Fruit fly (Drosophila melanogaster) Kc167 (cell line): ENCODE data around the gene plh.

ENCODE experiments used
- Myc ChIP-seq: fragments of >200 bp; optimal IDR thresholded peaks from 2 replicates; lab custom pipeline; 2017; ENCODE audit warnings: missing external identifiers
- Sin3A ChIP-seq: fragments of >200 bp; optimal IDR thresholded peaks from 2 replicates; lab custom pipeline; 2018; ENCODE audit warnings: missing external identifiers
- h ChIP-seq: fragments of >200 bp; optimal IDR thresholded peaks from 3 replicates; lab custom pipeline; 2018; ENCODE audit warnings: missing external identifiers
- insv ChIP-seq: fragments of >200 bp; optimal IDR thresholded peaks from 3 replicates; lab custom pipeline; 2018; ENCODE audit warnings: missing external identifiers
- psq ChIP-seq: fragments of >200 bp; optimal IDR thresholded peaks from 2 replicates; lab custom pipeline; 2017; ENCODE audit warnings: missing external identifiers
- ttk ChIP-seq: sonication (Bioruptor generic); optimal IDR thresholded peaks from 2 replicates; lab custom pipeline; 2017; ENCODE audit warnings: missing external identifiers

Gene plh

DNA sequence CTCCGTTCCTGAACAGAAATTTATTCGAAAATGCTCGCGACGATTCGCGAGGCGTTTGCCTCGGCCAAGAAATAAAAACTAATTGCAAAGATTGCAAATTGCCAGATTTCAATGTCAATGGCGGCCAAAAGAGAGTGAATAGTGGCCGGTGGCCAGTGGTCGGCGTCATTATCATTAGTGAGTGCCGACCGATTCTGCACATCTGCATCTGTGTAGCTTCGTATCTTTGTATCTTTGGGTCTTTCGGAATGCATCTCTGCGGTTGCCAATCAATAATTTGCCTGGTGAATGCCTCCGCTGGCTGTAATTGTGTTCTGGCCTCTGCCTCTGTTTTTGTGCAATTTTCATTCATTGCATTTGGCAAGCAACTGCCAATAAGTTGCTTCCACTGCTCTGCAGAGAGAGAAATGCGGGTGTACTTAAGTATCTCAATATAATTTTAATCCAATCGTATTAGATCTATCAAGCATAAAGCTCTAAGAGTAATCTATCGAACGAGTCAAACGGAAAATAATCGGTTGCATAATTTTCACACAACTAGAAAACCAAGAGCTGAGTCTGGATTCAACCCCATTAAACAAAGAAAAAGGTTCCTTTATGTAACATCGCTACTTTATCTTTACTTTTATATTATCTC is at the start of gene plh:
Gene plh (minus strand): TSS at position 51 of the 637 bp plus-strand sequence.
- TF ChIP-seq psq (lab: Kevin White, UChicago): no peak
- TF ChIP-seq Sin3A (lab: Kevin White, UChicago): no peak
- no peak for TF ChIP-seq insv (lab: Kevin White, UChicago)
- TF ChIP-seq ttk (lab: Kevin White, UChicago): no peak
- TF ChIP-seq Myc (lab: Kevin White, UChicago): no peak
- no peak for TF ChIP-seq h

DNA sequence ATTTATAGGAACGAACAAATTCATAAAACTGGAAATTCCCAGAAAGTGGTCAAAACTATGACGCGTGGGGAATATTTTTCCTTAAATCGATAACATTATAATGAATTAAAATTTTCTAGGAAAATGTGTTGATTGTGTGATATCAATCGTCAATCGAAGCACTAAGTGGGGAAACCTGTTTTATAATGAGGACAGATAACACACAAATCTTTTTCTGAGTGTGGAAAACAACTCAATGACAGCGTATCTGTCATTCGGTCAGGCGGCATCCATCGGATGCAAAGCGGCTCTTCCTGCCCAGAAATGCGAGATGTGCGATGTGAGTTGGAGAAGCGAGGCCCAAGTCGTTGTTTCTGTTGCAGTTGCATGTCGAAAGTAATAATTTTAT is 49.4 kb upstream of the plh start:
- no peak for TF ChIP-seq insv (lab: Kevin White, UChicago)
- TF ChIP-seq Myc (lab: Kevin White, UChicago): no peak
- no peak for TF ChIP-seq Sin3A (lab: Kevin White, UChicago)

DNA sequence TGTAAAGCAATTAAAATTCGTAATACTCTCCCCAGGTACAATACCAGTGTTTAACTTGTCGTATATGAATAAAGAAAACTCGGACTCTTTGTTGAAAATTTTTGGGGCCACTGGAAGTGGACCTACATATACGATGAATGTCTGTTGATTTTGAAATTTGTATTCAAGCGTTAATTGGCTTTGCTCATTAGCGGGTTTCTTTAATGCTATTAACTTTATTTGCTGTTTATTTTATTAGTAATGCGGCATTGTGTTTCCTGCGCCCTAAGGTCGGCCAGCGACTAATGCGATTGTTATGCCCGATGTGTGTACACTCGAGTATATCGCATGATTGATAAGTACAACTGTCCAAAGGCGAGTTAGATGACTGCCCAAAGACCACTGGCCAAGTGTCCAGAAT is 48.5 kb upstream of the plh start:
- no peak for TF ChIP-seq insv (lab: Kevin White, UChicago)
- no peak for TF ChIP-seq ttk (lab: Kevin White, UChicago)
- no peak for TF ChIP-seq psq (lab: Kevin White, UChicago)
- no peak for TF ChIP-seq h
- no peak for TF ChIP-seq Myc (lab: Kevin White, UChicago)
- TF ChIP-seq Sin3A (lab: Kevin White, UChicago): no peak

DNA sequence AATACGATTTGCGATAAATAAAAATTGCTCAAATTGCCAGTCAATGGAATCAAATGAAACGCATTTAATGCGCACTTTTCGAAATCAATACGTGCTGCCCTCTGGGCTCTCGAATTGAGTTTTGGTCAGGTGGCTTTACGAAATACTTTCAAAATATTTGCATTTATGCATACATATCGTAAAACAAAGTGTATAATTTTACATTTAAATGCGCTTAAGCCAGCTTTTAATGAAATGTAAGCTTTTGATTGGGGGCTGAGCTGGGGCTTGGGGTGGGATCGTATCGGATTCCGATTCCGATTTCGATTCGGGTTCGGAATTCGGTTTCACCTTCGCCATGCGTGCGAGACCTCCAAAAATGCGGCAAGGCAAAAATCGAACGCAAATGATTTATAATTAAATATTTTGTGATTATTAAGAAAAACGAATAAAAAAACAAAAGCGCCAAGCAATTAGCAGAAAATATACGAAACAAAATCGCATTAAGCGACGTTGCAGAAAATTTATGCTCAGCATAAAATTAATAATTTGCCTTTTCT is 47.6 kb upstream of the plh start:
- TF ChIP-seq psq (lab: Kevin White, UChicago) (no peak), Myc (lab: Kevin White, UChicago) (no peak), insv (lab: Kevin White, UChicago) (no peak), Sin3A (lab: Kevin White, UChicago) (no peak), h (no peak), ttk (lab: Kevin White, UChicago) (no peak)

DNA sequence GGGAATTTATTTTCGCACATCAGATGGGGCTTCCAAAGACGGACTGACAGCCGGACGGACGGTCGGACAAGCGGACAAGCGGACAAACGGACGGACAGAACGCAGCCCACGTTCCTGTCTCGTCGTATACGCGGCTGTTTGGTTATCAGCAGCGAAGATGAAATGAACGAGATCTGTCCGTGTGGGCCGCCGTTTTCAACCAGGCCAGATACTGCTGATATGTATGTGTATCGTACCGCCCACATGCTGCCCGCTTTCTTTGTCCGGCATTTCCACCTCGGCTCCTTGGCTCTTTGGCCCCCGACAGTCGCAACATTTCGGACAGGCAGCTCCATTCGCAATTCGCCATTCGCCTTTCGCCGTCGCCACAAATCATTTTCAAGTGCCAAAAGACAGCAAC is 46.4 kb upstream of the plh start:
- TF ChIP-seq psq (lab: Kevin White, UChicago) (no peak), ttk (lab: Kevin White, UChicago) (no peak), h (no peak), insv (lab: Kevin White, UChicago) (no peak), Myc (lab: Kevin White, UChicago) (no peak), Sin3A (lab: Kevin White, UChicago) (no peak)

DNA sequence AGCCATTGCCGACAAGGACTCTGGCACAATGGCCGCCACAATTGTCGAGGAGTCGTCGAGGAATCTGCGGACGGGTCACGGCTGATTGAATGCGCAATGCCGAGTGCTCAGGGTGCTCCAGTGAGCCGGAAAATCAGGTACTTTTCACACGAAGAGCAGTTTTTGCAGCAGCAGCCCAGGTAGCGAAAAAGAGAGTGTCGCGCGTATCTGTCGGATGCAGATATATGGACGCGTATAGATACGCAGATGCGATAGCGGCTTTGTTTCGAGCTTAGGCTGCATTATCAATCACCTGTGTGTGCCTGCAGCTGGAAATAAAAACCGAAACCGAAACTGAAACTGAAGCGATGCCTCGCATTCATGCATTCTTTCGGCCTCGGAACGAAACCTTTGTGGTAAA is 45.2 kb upstream of the plh start:
- TF ChIP-seq Sin3A (lab: Kevin White, UChicago) (no peak), psq (lab: Kevin White, UChicago) (no peak), ttk (lab: Kevin White, UChicago) (no peak), h (no peak), insv (lab: Kevin White, UChicago) (no peak), Myc (lab: Kevin White, UChicago) (no peak)

DNA sequence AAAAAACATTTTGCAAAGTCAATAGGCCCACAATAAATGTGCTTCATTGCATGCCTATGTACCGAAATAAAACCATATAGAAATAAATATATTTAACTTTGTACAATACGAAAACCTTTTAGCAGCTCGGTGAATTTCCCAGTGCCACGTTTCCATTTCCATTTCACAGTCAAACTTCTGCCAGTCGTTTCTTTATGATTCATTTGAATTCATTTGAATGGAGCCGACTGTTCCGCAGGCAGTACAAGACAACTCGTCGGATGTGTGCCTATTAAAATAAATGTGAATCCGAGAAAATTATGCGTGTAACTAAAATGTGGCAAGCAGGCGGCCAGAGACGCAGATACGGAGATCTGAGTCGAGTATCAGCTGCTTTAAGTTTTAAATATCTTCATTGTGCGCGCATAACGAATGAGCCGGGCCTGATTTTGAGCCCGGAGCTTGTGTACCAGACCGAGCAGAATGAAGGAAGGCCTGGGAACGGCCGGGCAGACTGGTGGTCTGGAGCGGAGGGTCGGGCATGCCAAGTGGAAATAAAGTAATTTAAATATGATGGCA is 44.7 kb upstream of the plh start:
- TF ChIP-seq psq (lab: Kevin White, UChicago): no peak
- TF ChIP-seq ttk (lab: Kevin White, UChicago): no peak
- no peak for TF ChIP-seq h
- no peak for TF ChIP-seq Myc (lab: Kevin White, UChicago)
- TF ChIP-seq insv (lab: Kevin White, UChicago): no peak
- no peak for TF ChIP-seq Sin3A (lab: Kevin White, UChicago)

DNA sequence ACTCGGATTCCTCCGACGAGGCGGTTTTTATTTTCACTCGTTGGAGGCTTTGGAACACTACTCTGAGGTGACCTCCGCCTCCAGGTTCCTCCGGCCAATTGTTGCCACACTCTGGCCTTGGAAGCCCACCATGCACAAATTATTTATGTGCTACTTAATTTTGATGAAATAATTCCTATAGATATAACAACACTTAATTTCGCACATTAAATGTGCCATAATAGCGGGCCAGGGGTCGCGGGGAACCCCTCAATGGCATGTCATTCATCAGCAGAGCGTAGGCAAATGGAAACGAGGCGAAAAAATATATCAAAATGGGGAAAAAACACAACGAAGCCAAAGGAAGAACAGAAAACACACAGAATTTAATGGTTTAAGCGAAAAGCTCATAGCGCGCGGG is 43.9 kb upstream of the plh start:
- TF ChIP-seq psq (lab: Kevin White, UChicago) (no peak), h (no peak), Myc (lab: Kevin White, UChicago) (no peak), insv (lab: Kevin White, UChicago) (no peak), ttk (lab: Kevin White, UChicago) (no peak), Sin3A (lab: Kevin White, UChicago) (no peak)

DNA sequence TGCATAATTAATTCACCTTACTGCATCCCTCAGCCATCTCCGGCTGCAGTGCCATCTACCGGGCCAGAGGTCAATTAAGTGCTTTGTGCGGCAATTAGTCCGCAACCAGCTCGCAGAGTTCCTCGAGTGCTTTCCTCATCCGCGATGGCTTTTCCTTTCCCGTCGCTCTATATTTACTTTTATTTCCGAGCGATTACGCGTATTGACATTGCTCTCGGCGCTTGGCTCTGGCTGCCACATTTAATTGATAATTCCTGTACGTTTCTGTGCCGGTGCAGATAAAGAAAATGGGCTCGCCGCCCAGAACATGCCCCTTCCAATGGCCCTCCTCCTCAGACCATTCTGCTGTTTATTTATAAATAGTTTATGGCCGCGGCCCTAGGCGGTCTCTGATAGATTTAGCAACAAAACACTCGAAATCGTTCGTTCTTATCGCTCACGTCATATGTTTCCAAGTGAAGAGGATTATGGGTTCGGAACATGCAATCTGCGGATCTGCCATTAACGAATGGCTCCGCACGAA is 42.8 kb upstream of the plh start:
- TF ChIP-seq Sin3A (lab: Kevin White, UChicago) (no peak), insv (lab: Kevin White, UChicago) (no peak), Myc (lab: Kevin White, UChicago) (no peak), psq (lab: Kevin White, UChicago) (no peak), h (no peak), ttk (lab: Kevin White, UChicago) (no peak)

DNA sequence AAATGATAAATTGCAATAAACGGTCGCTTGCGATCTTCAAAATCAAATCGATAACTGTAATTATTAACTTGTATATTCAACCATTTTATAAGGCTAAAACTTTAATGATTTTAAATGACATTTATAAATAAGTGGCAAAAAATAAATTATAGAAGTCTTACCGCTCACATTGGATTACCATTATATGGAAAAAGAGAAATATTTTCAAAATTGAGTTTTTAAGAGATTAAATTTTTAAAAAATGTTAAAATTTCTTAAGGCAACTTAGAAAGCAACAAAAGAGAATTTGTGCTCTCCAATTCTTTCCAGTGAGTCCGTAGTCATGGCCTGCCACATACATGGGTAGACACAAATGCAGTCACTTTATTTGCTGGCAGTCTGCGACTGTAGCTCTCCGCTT is 42.0 kb upstream of the plh start:
- TF ChIP-seq insv (lab: Kevin White, UChicago) (no peak), h (no peak), Sin3A (lab: Kevin White, UChicago) (no peak), psq (lab: Kevin White, UChicago) (no peak), ttk (lab: Kevin White, UChicago) (no peak), Myc (lab: Kevin White, UChicago) (no peak)

DNA sequence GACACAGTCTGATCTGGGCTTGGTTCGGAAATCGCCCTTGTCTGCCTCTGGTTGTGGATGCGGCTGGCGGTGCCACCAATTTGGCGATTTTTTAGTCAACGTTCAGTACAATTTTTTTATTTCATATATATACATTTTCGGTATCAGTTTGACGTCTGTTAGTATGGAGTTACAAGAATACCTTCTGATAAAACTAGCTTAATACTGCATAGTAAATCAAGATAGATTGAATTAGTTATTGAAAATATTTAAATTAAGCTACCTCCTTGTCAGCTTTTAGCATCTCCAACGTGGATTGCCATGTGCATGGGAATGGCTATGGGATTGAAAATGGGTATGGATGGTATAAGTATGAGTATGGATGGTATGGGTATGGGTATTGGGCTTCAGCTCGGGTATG is 34.3 kb upstream of the plh start:
- TF ChIP-seq Myc (lab: Kevin White, UChicago) (no peak), ttk (lab: Kevin White, UChicago) (no peak), psq (lab: Kevin White, UChicago) (no peak), h (no peak), insv (lab: Kevin White, UChicago) (no peak)

DNA sequence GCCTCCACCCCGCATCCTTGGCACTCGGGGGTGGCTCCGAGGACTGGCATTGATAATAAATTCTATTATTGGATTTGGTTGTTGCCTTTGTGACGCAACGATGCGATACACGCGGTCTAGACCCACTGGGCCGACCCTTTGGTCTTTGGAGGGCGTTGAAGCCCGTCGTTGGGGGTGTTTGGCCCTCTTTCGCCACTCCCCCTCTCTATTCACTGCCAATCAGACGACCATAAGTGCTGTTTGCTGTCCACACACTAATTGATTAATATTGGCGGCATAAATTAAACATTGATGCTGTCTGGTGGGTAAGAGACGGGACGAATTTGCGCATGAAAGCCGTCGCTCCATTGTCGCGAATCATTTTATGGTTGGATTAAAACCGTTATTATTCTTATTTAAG is 33.1 kb upstream of the plh start:
- TF ChIP-seq h (no peak), Myc (lab: Kevin White, UChicago) (no peak), ttk (lab: Kevin White, UChicago) (no peak), psq (lab: Kevin White, UChicago) (no peak), Sin3A (lab: Kevin White, UChicago) (no peak), insv (lab: Kevin White, UChicago) (no peak)
